Worm (Caenorhabditis elegans) whole organism, young adult: ENCODE data around the gene W02B12.16.

Experiments
- B0035.1 ChIP-seq: sonication (generic microtip); optimal IDR thresholded peaks from 2 replicates; lab custom pipeline; 2016; ENCODE audit warnings: missing genetic modification characterization, mild to moderate bottlenecking, missing compliant biosample characterization, missing genotype, missing genetic modification reagents
- F22D6.2 ChIP-seq: sonication (generic microtip); optimal IDR thresholded peaks from 2 replicates; lab custom pipeline; 2016; ENCODE audit warnings: mild to moderate bottlenecking, missing genetic modification characterization, missing compliant biosample characterization
- F23B12.7 ChIP-seq: sonication (generic microtip); optimal IDR thresholded peaks from 2 replicates; lab custom pipeline; 2017; ENCODE audit warnings: missing genetic modification characterization, mild to moderate bottlenecking, missing compliant biosample characterization, antibody characterized with exemption, moderate library complexity; ENCODE audit not compliant: insufficient read depth
- K12H6.12 ChIP-seq: fragments of 200-800 bp; sonication (Bioruptor generic); optimal IDR thresholded peaks from 2 replicates; lab custom pipeline; 2018; ENCODE audit warnings: mild to moderate bottlenecking, missing genetic modification characterization, missing compliant biosample characterization
- akir-1 ChIP-seq: fragments of 200-800 bp; sonication (Bioruptor generic); optimal IDR thresholded peaks from 2 replicates; lab custom pipeline; 2018; ENCODE audit warnings: mild to moderate bottlenecking, missing genetic modification characterization, moderate library complexity, missing compliant biosample characterization
- aptf-2 ChIP-seq: fragments of 200-800 bp; sonication (Bioruptor generic); conservative IDR thresholded peaks from 2 replicates; pipeline ENCODE4 v1.3.6; 2022; ENCODE audit warnings: missing genetic modification reagents, missing genetic modification characterization, missing compliant biosample characterization
- atf-7 ChIP-seq: sonication (generic microtip); optimal IDR thresholded peaks from 2 replicates; lab custom pipeline; 2017; ENCODE audit warnings: mild to moderate bottlenecking, missing genetic modification characterization, missing compliant biosample characterization
- ceh-27 ChIP-seq: fragments of 200-800 bp; sonication (Bioruptor generic); optimal IDR thresholded peaks from 2 replicates; lab custom pipeline; 2018; ENCODE audit warnings: mild to moderate bottlenecking, missing genetic modification characterization, moderate library complexity, missing compliant biosample characterization
- ceh-58 ChIP-seq: fragments of 200-800 bp; sonication (Bioruptor generic); IDR thresholded peaks from 2 replicates; pipeline ENCODE4 v1.3.6; 2022; ENCODE audit warnings: missing genetic modification characterization, missing compliant biosample characterization
- dpl-1 ChIP-seq: fragments of 150-350 bp; optimal IDR thresholded peaks from 2 replicates; lab custom pipeline; 2014; ENCODE audit warnings: missing biosample characterization, missing genetic modification reagents, missing genetic modification characterization
- egrh-3 ChIP-seq: fragments of 200-800 bp; sonication (Bioruptor generic); IDR thresholded peaks from 2 replicates; pipeline ENCODE4 v1.3.6; 2022; ENCODE audit warnings: missing genetic modification reagents, missing genetic modification characterization, missing compliant biosample characterization
- ekl-4 ChIP-seq: fragments of 200-800 bp; sonication (Bioruptor generic); IDR thresholded peaks from 2 replicates; pipeline ENCODE4 v1.3.6; 2022; ENCODE audit warnings: missing genetic modification reagents, missing genetic modification characterization, missing compliant biosample characterization
- fkh-3 ChIP-seq: sonication (generic microtip); optimal IDR thresholded peaks from 2 replicates; lab custom pipeline; 2016; ENCODE audit warnings: mild to moderate bottlenecking, missing genetic modification characterization, missing compliant biosample characterization
- him-1 ChIP-seq: sonication (generic microtip); optimal IDR thresholded peaks from 2 replicates; lab custom pipeline; 2016; ENCODE audit warnings: missing genotype, missing genetic modification reagents, missing genetic modification characterization, missing compliant biosample characterization
- lag-1 ChIP-seq: fragments of 200-800 bp; sonication (Bioruptor generic); IDR thresholded peaks from 2 replicates; pipeline ENCODE4 v1.3.6; 2022; ENCODE audit warnings: missing genetic modification reagents, missing genetic modification characterization, missing compliant biosample characterization
- lsl-1 ChIP-seq: fragments of 200-800 bp; sonication (Bioruptor generic); optimal IDR thresholded peaks from 2 replicates; lab custom pipeline; 2018; ENCODE audit warnings: mild to moderate bottlenecking, missing genetic modification characterization, moderate library complexity, missing compliant biosample characterization
- madf-6 ChIP-seq: fragments of 200-800 bp; sonication (Bioruptor generic); IDR thresholded peaks from 2 replicates; pipeline ENCODE4 v1.3.6; 2022; ENCODE audit warnings: missing genetic modification reagents, missing genetic modification characterization, missing compliant biosample characterization
- mcd-1 ChIP-seq: fragments of 200-800 bp; sonication (Bioruptor generic); IDR thresholded peaks from 2 replicates; pipeline ENCODE4 v1.3.6; 2022; ENCODE audit warnings: missing genetic modification reagents, missing genetic modification characterization, missing compliant biosample characterization
- mel-28 ChIP-seq: sonication (generic microtip); optimal IDR thresholded peaks from 2 replicates; lab custom pipeline; 2016; ENCODE audit warnings: borderline replicate concordance, mild to moderate bottlenecking, missing genetic modification characterization, missing compliant biosample characterization
- mes-4 ChIP-seq: sonication (generic microtip); optimal IDR thresholded peaks from 2 replicates; lab custom pipeline; 2016; ENCODE audit warnings: missing genotype, missing genetic modification characterization, missing compliant biosample characterization
- nfya-1 ChIP-seq: sonication (generic microtip); optimal IDR thresholded peaks from 2 replicates; lab custom pipeline; 2017; ENCODE audit warnings: antibody characterized with exemption, missing compliant biosample characterization, missing genetic modification characterization, borderline replicate concordance; ENCODE audit not compliant: insufficient read depth
- nhr-120 ChIP-seq: fragments of 200-800 bp; sonication (Bioruptor generic); IDR thresholded peaks from 2 replicates; pipeline ENCODE4 v1.3.6; 2022; ENCODE audit warnings: missing genetic modification characterization, missing compliant biosample characterization
- nhr-179 ChIP-seq: sonication (generic microtip); optimal IDR thresholded peaks from 2 replicates; lab custom pipeline; 2016; ENCODE audit warnings: mild to moderate bottlenecking, missing genetic modification characterization, missing compliant biosample characterization
- nhr-80 ChIP-seq: sonication (generic microtip); optimal IDR thresholded peaks from 2 replicates; lab custom pipeline; 2016; ENCODE audit warnings: missing genetic modification characterization, missing compliant biosample characterization
- pbrm-1 ChIP-seq: fragments of 200-800 bp; sonication (Bioruptor generic); IDR thresholded peaks from 2 replicates; pipeline ENCODE4 v1.3.6; 2022; ENCODE audit warnings: missing genetic modification reagents, missing genetic modification characterization, missing compliant biosample characterization
- snpc-4 ChIP-seq, 5 experiments: fragments of 150-350 bp in 1 of 5; sonication (generic microtip) in 4 of 5; optimal IDR thresholded peaks; 2 replicates each; lab custom pipeline; 2014 to 2018; ENCODE audit warnings: missing genetic modification characterization in 5 of 5, missing biosample characterization in 3 of 5, antibody characterized with exemption in 2 of 5, mild to moderate bottlenecking in 2 of 5, missing compliant biosample characterization in 2 of 5, missing genotype in 2 of 5, moderate library complexity in 2 of 5, missing genetic modification reagents in 1 of 5
- somi-1 ChIP-seq: fragments of 200-800 bp; sonication (Bioruptor generic); optimal IDR thresholded peaks from 2 replicates; lab custom pipeline; 2018; ENCODE audit warnings: mild to moderate bottlenecking, missing genetic modification characterization, missing compliant biosample characterization
- tbp1 ChIP-seq: fragments of 200-800 bp; sonication (Bioruptor generic); optimal IDR thresholded peaks from 2 replicates; lab custom pipeline; 2018; ENCODE audit warnings: mild to moderate bottlenecking, missing genetic modification characterization, missing compliant biosample characterization
- unc-130 ChIP-seq: sonication (generic microtip); optimal IDR thresholded peaks from 2 replicates; lab custom pipeline; 2016; ENCODE audit warnings: missing genetic modification reagents, missing genetic modification characterization, missing compliant biosample characterization
- zfh-2 ChIP-seq: fragments of 200-800 bp; sonication (Bioruptor generic); conservative IDR thresholded peaks from 2 replicates; pipeline ENCODE4 v1.3.6; 2022; ENCODE audit warnings: missing genetic modification reagents, missing genetic modification characterization, missing compliant biosample characterization
- ztf-18 ChIP-seq: sonication (generic microtip); optimal IDR thresholded peaks from 2 replicates; lab custom pipeline; 2016; ENCODE audit warnings: missing genotype, mild to moderate bottlenecking, missing genetic modification characterization, missing compliant biosample characterization
- ztf-22 ChIP-seq: fragments of 200-800 bp; sonication (Bioruptor generic); optimal IDR thresholded peaks from 2 replicates; lab custom pipeline; 2018; ENCODE audit warnings: mild to moderate bottlenecking, missing genetic modification characterization, moderate library complexity, missing compliant biosample characterization
- ztf-25 ChIP-seq: fragments of 200-800 bp; sonication (Bioruptor generic); IDR thresholded peaks from 2 replicates; pipeline ENCODE4 v1.3.6; 2022; ENCODE audit warnings: missing genetic modification reagents, missing genetic modification characterization, missing compliant biosample characterization

Gene W02B12.16

ce11 chrII:11448753-11449152 is 27.6 kb downstream of the W02B12.16 start, which contains the start of gene W02B12.1:
W02B12.1 (plus strand) TSS chrII:11449021.
- TF ChIP-seq aptf-2: no peak
- TF ChIP-seq nhr-80 (tag; lab: Kevin White, UChicago): peak; percentile 73

ce11 chrII:11444973-11445372 is 31.3 kb downstream of the W02B12.16 start, which contains the start of gene W02B12.13:
W02B12.13 (plus strand) TSS chrII:11445273.
- TF ChIP-seq ceh-58 (GFP tag; lab: Robert Waterston, UW): no peak
- no peak for TF ChIP-seq ceh-27 (GFP tag; lab: Kevin White, UChicago)
- no peak for TF ChIP-seq akir-1 (GFP tag; lab: Kevin White, UChicago)
- no peak for TF ChIP-seq nfya-1 (tag; lab: Kevin White, UChicago)
- TF ChIP-seq nhr-179 (tag; lab: Kevin White, UChicago): no peak
- TF ChIP-seq B0035.1: no peak
- TF ChIP-seq ztf-22: no peak
- TF ChIP-seq him-1 (tag; lab: Kevin White, UChicago): no peak
- no peak for TF ChIP-seq mel-28 (tag; lab: Kevin White, UChicago)
- TF ChIP-seq lsl-1 (GFP tag; lab: Kevin White, UChicago): no peak
- no peak for TF ChIP-seq unc-130 (GFP tag; lab: Kevin White, UChicago)
- TF ChIP-seq mcd-1 (GFP tag; lab: Robert Waterston, UW): no peak
- no peak for TF ChIP-seq pbrm-1 (GFP tag; lab: Robert Waterston, UW)
- TF ChIP-seq F23B12.7 (tag; lab: Kevin White, UChicago): no peak
- TF ChIP-seq aptf-2: no peak
- TF ChIP-seq atf-7 (tag; lab: Kevin White, UChicago): no peak
- no peak for TF ChIP-seq snpc-4 (GFP tag; optimal IDR thresholded peaks at IDR 0.05; lab: Kevin White, UChicago)
- TF ChIP-seq snpc-4 (tag; optimal IDR thresholded peaks at IDR 0.05; lab: Kevin White, UChicago): no peak
- no peak for TF ChIP-seq tbp1 (GFP tag; lab: Kevin White, UChicago)

- TF ChIP-seq snpc-4 (GFP tag; optimal IDR thresholded peaks at IDR 0.05; lab: Kevin White, UChicago) (no peak), snpc-4 (tag; optimal IDR thresholded peaks at IDR 0.05; lab: Kevin White, UChicago) (no peak), madf-6 (GFP tag; lab: Robert Waterston, UW) (0 out of 2 replicates have a peak, but pooled peaks have one; percentile 39)
- TF ChIP-seq, all 124 proteins: peak for 1
These were observed 32.4 kb downstream of the W02B12.16 start, which contains the start of gene adbp-1 for ce11 chrII:11443862-11444261. adbp-1 (plus strand) TSS chrII:11444162.

- TF ChIP-seq lag-1 (GFP tag; lab: Robert Waterston, UW) (0 out of 2 replicates have a peak, but pooled peaks have one; percentile 32), ceh-58 (GFP tag; lab: Robert Waterston, UW) (no peak), F22D6.2 (tag; lab: Kevin White, UChicago) (no peak), dpl-1 (GFP tag; lab: Kevin White, UChicago) (no peak), fkh-3 (tag; lab: Kevin White, UChicago) (no peak), somi-1 (GFP tag; lab: Kevin White, UChicago) (no peak), ekl-4 (GFP tag; lab: Robert Waterston, UW) (no peak), akir-1 (GFP tag; lab: Kevin White, UChicago) (no peak), ztf-25 (no peak), K12H6.12 (tag; lab: Kevin White, UChicago) (no peak), nhr-120 (no peak), aptf-2 (no peak), zfh-2 (GFP tag; lab: Robert Waterston, UW) (peak; percentile 92), mes-4 (tag; lab: Kevin White, UChicago) (no peak), ztf-18 (tag; lab: Kevin White, UChicago) (no peak), egrh-3 (peak; percentile 93)
These were observed 33.2 kb downstream of the W02B12.16 start for ce11 chrII:11443128-11443527.
